Worm (Caenorhabditis elegans): Measurements from ENCODE around the gene F45G2.7.

F45G2.7 gene

ce11 chrIII:13462965-13463783 lies 28.9 kb upstream of the F45G2.7 start, which contains the start of gene ant-1.1 (continued):
- no peak for TF ChIP-seq T26A5.8 (tag; optimal IDR thresholded peaks at IDR 0.05)
- peak; percentile 94 for TF ChIP-seq tlf-1 (GFP tag; optimal IDR thresholded peaks at IDR 0.05)
- peak; percentile 68 for TF ChIP-seq hmg-20 (GFP tag; IDR thresholded peaks at IDR 0.05)
- TF ChIP-seq snpc-1.1 (tag; optimal IDR thresholded peaks at IDR 0.05; ENCODE audit: insufficient read depth): no peak
- peak; percentile 63 for TF ChIP-seq nhr-80 (tag; optimal IDR thresholded peaks at IDR 0.05)
- peak; percentile 83 for TF ChIP-seq K11D2.4 (GFP tag; IDR thresholded peaks at IDR 0.05)
- no peak for TF ChIP-seq ccch-3 (GFP tag; optimal IDR thresholded peaks at IDR 0.05)

- 0 out of 2 replicates have a peak, but pooled peaks have one; percentile 26 for TF ChIP-seq hsf-1 (GFP tag; IDR thresholded peaks at IDR 0.05)
- no peak for TF ChIP-seq nfyb-1 (GFP tag; IDR thresholded peaks at IDR 0.05)
- TF ChIP-seq hmg-1.2 (GFP tag; IDR thresholded peaks at IDR 0.05): 0 out of 2 replicates have a peak, but pooled peaks have one; percentile 6
- TF ChIP-seq nfya-1 (tag; optimal IDR thresholded peaks at IDR 0.05; ENCODE audit: borderline replicate concordance, insufficient read depth): no peak
- TF ChIP-seq pbrm-1 (GFP tag; IDR thresholded peaks at IDR 0.05): 0 out of 2 replicates have a peak, but pooled peaks have one; percentile 31
- TF ChIP-seq lsl-1 (GFP tag; optimal IDR thresholded peaks at IDR 0.05): peak; percentile 16
- no peak for TF ChIP-seq F39B2.1 (GFP tag; IDR thresholded peaks at IDR 0.05)
- no peak for TF ChIP-seq cebp-1 (GFP tag; IDR thresholded peaks at IDR 0.05)
- TF ChIP-seq cebp-1 (tag; optimal IDR thresholded peaks at IDR 0.05): peak; percentile 29
Measured at ce11 chrIII:13462138-13462634, 27.9 kb upstream of the F45G2.7 start, which contains the start of the genes abcf-2 and T27E9.2. Gene abcf-2, minus strand, starts transcription at chrIII:13462238. Gene T27E9.2, minus strand, starts transcription at chrIII:13462584.

- 0 out of 2 replicates have a peak, but pooled peaks have one; percentile 19 for TF ChIP-seq madf-3 (GFP tag; IDR thresholded peaks at IDR 0.05)
- TF ChIP-seq nhr-90 (tag; optimal IDR thresholded peaks at IDR 0.05): no peak
Measured at ce11 chrIII:13461535-13461934, 27.2 kb upstream of the F45G2.7 start.

ce11 chrIII:13458978-13459596 lies 24.8 kb upstream of the F45G2.7 start, which contains the start of gene tag-164:
Gene tag-164, plus strand, starts transcription at chrIII:13459546.
- TF ChIP-seq xnd-1 (tag; optimal IDR thresholded peaks at IDR 0.05): no peak
- no peak for TF ChIP-seq B0261.1 (tag; optimal IDR thresholded peaks at IDR 0.05)

- TF ChIP-seq mcd-1 (GFP tag; IDR thresholded peaks at IDR 0.05) (no peak), K11D2.4 (GFP tag; IDR thresholded peaks at IDR 0.05) (no peak), Y79H2A.3 (GFP tag; conservative IDR thresholded peaks at IDR 0.05) (no peak), F39B2.1 (GFP tag; IDR thresholded peaks at IDR 0.05) (no peak), nhr-27 (tag; optimal IDR thresholded peaks at IDR 0.05) (no peak), ztf-25 (GFP tag; IDR thresholded peaks at IDR 0.05) (no peak), snpc-4 (GFP tag; optimal IDR thresholded peaks at IDR 0.05) (no peak), snpc-4 (tag; optimal IDR thresholded peaks at IDR 0.05) (no peak), Y53G8AR.9 (GFP tag; conservative IDR thresholded peaks at IDR 0.05) (0 out of 2 replicates have a peak, but pooled peaks have one; percentile 26), ekl-4 (GFP tag; IDR thresholded peaks at IDR 0.05) (no peak), B0019.2 (GFP tag; conservative IDR thresholded peaks at IDR 0.05) (no peak), nfya-2 (GFP tag; IDR thresholded peaks at IDR 0.05) (no peak), cebp-2 (GFP tag; IDR thresholded peaks at IDR 0.05) (no peak), lin-54 (GFP tag; optimal IDR thresholded peaks at IDR 0.05) (peak; percentile 25), Y56A3A.18 (GFP tag; IDR thresholded peaks at IDR 0.05) (no peak)
Measured at ce11 chrIII:13457305-13457704, 23.0 kb upstream of the F45G2.7 start.

All from whole organism, young adult.